Fruit fly (Drosophila melanogaster): ENCODE data around the gene betaTub85D.

betaTub85D gene

dm6 chr3R:9399951-9400392 is 10.1 kb downstream of the betaTub85D start, which contains the start of gene CG34117 (continued):
- peak; percentile 84 for TF ChIP-seq Meics (GFP tag; optimal IDR thresholded peaks at IDR 0.05)
- 0 out of 3 replicates have a peak, but pooled peaks have one; percentile 46 for TF ChIP-seq CG6175 (GFP tag; IDR thresholded peaks at IDR 0.05)
- peak; percentile 58 for TF ChIP-seq Rx (GFP tag; IDR thresholded peaks at IDR 0.05)
- peak; percentile 88 for TF ChIP-seq az2 (GFP tag; optimal IDR thresholded peaks at IDR 0.05)
- peak; percentile 68 for TF ChIP-seq CG12769 (tag; optimal IDR thresholded peaks at IDR 0.05)
- TF ChIP-seq Max (GFP tag; optimal IDR thresholded peaks at IDR 0.05), result peak; percentile 69
- peak; percentile 44; the same call in 1 of the 2 replicates for TF ChIP-seq CkIIα-i1 (GFP tag; IDR thresholded peaks at IDR 0.05)
- TF ChIP-seq Nf-YC (tag; optimal IDR thresholded peaks at IDR 0.05), result peak; percentile 75
- TF ChIP-seq abd-A (tag; optimal IDR thresholded peaks at IDR 0.05), result peak; percentile 24
- peak in 1 of 2 experiments; percentile 73 for TF ChIP-seq bsh (GFP tag; optimal IDR thresholded peaks at IDR 0.05)
- TF ChIP-seq Hr3 (GFP tag; optimal IDR thresholded peaks at IDR 0.05), result peak; percentile 82
- TF ChIP-seq pzg (GFP tag; optimal IDR thresholded peaks at IDR 0.05), result peak; percentile 50
- TF ChIP-seq grn (GFP tag; optimal IDR thresholded peaks at IDR 0.05), result no peak
- TF ChIP-seq CG31388 (GFP tag; optimal IDR thresholded peaks at IDR 0.05), result peak; percentile 46
- TF ChIP-seq pnt (GFP tag; optimal IDR thresholded peaks at IDR 0.05), result peak; percentile 49
- TF ChIP-seq salm (tag; optimal IDR thresholded peaks at IDR 0.05), result peak; percentile 67
- TF ChIP-seq Dfd (GFP tag; optimal IDR thresholded peaks at IDR 0.05), result no peak
- peak; percentile 12 for TF ChIP-seq CHES-1-like (GFP tag; optimal IDR thresholded peaks at IDR 0.05)
- TF ChIP-seq vfl (GFP tag; optimal IDR thresholded peaks at IDR 0.05), result peak; percentile 64
- TF ChIP-seq fd102C (GFP tag; optimal IDR thresholded peaks at IDR 0.05), result peak; percentile 68
- TF ChIP-seq chinmo (GFP tag; IDR thresholded peaks at IDR 0.05; ENCODE audit: partially characterized antibody), result no peak
- peak; percentile 75 for TF ChIP-seq BtbVII (GFP tag; optimal IDR thresholded peaks at IDR 0.05)
- no peak for TF ChIP-seq HLH54F (GFP tag; optimal IDR thresholded peaks at IDR 0.05)
- TF ChIP-seq caup (GFP tag; optimal IDR thresholded peaks at IDR 0.05; ENCODE audit: severe bottlenecking), result peak; percentile 71
- peak; percentile 41 for TF ChIP-seq MTF-1 (GFP tag; optimal IDR thresholded peaks at IDR 0.05; ENCODE audit: borderline replicate concordance)
- TF ChIP-seq CG33213 (GFP tag; optimal IDR thresholded peaks at IDR 0.05), result peak; percentile 24
- no peak for TF ChIP-seq pan (optimal IDR thresholded peaks at IDR 0.05)
- peak in 1 of 2 experiments; percentile 88 for TF ChIP-seq pan (GFP tag; optimal IDR thresholded peaks at IDR 0.05 in 1 of 2, IDR thresholded peaks at IDR 0.05 in 1 of 2)
- peak; percentile 34 for TF ChIP-seq Dad (GFP tag; optimal IDR thresholded peaks at IDR 0.05)
- peak; percentile 73 for TF ChIP-seq CG8765 (GFP tag; IDR thresholded peaks at IDR 0.05)
- peak; percentile 66 for TF ChIP-seq cwo (GFP tag; optimal IDR thresholded peaks at IDR 0.05)
- peak; percentile 30 for TF ChIP-seq fu2 (GFP tag; optimal IDR thresholded peaks at IDR 0.05)
- no peak for TF ChIP-seq HmgD (GFP tag; optimal IDR thresholded peaks at IDR 0.05)
- TF ChIP-seq CG17385 (GFP tag; optimal IDR thresholded peaks at IDR 0.05), result peak; percentile 80
- TF ChIP-seq CG7786 (GFP tag; optimal IDR thresholded peaks at IDR 0.05), result peak; percentile 64
- TF ChIP-seq seq (GFP tag; IDR thresholded peaks at IDR 0.05), result peak; percentile 68
- TF ChIP-seq CG11723 (GFP tag; optimal IDR thresholded peaks at IDR 0.05), result peak; percentile 32
- TF ChIP-seq CG9215 (GFP tag; IDR thresholded peaks at IDR 0.05), result peak; percentile 61
- peak; percentile 88 for TF ChIP-seq CG2712 (tag; optimal IDR thresholded peaks at IDR 0.05)
- TF ChIP-seq CG14860 (GFP tag; IDR thresholded peaks at IDR 0.05; ENCODE audit: partially characterized antibody), result no peak
- no peak for TF ChIP-seq CG8359 (GFP tag; optimal IDR thresholded peaks at IDR 0.05; ENCODE audit: borderline replicate concordance)
- no peak for TF ChIP-seq disco-r (GFP tag; optimal IDR thresholded peaks at IDR 0.05)
- TF ChIP-seq CG34422 (GFP tag; IDR thresholded peaks at IDR 0.05), result peak; percentile 88
- TF ChIP-seq Lim3 (GFP tag; IDR thresholded peaks at IDR 0.05), result no peak
- no peak for TF ChIP-seq crol (GFP tag; IDR thresholded peaks at IDR 0.05)
- TF ChIP-seq CG12744 (GFP tag; optimal IDR thresholded peaks at IDR 0.05), result peak; percentile 37
- TF ChIP-seq mam (GFP tag; optimal IDR thresholded peaks at IDR 0.05), result peak; percentile 76
- TF ChIP-seq lilli (GFP tag; optimal IDR thresholded peaks at IDR 0.05), result peak; percentile 85
- peak; percentile 67 for TF ChIP-seq Hand (GFP tag; optimal IDR thresholded peaks at IDR 0.05)
- no peak for TF ChIP-seq CG9876 (GFP tag; optimal IDR thresholded peaks at IDR 0.05)
- peak; percentile 87 for TF ChIP-seq CG2120 (GFP tag; optimal IDR thresholded peaks at IDR 0.05)

All from whole organism, embryonic.